Worm (Caenorhabditis elegans) whole organism, L4 larva: ENCODE results near the gene C26B9.1.

Experiments used
- daf-12 ChIP-seq: fragments of 150-350 bp; optimal IDR thresholded peaks from 2 replicates; lab custom pipeline; 2014; ENCODE audit warnings: missing biosample characterization, missing genetic modification reagents, missing genetic modification characterization
- dmd-9 ChIP-seq: fragments of 200-800 bp; sonication (Bioruptor generic); IDR thresholded peaks from 2 replicates; pipeline ENCODE4 v1.3.6; 2022; ENCODE audit warnings: missing genetic modification reagents, missing genetic modification characterization, missing compliant biosample characterization
- egl-27 ChIP-seq: sonication (generic microtip); optimal IDR thresholded peaks from 3 replicates; lab custom pipeline; 2017; ENCODE audit warnings: missing biosample characterization, missing genetic modification reagents, missing genetic modification characterization
- fos-1 ChIP-seq: fragments of 150-350 bp; optimal IDR thresholded peaks from 2 replicates; lab custom pipeline; 2014; ENCODE audit warnings: missing biosample characterization, missing genetic modification characterization
- madf-9 ChIP-seq: fragments of 200-800 bp; sonication (Bioruptor generic); conservative IDR thresholded peaks from 2 replicates; pipeline ENCODE4 v1.3.6; 2022; ENCODE audit warnings: missing genetic modification reagents, missing genetic modification characterization, missing compliant biosample characterization
- mdl-1 ChIP-seq, 2 experiments: fragments of 150-350 bp in 1 of 2; sonication (generic microtip) in 1 of 2; optimal IDR thresholded peaks; 2 replicates each; lab custom pipeline; 2014 to 2017; ENCODE audit warnings: missing biosample characterization in 2 of 2, missing genetic modification characterization in 2 of 2
- nhr-11 ChIP-seq: fragments of 150-350 bp; optimal IDR thresholded peaks from 2 replicates; lab custom pipeline; 2014; ENCODE audit warnings: missing biosample characterization, missing genetic modification characterization
- snpc-4 ChIP-seq: fragments of 150-350 bp; optimal IDR thresholded peaks from 2 replicates; lab custom pipeline; 2014; ENCODE audit warnings: missing biosample characterization, missing genetic modification characterization
- unc-62 ChIP-seq, 3 experiments: fragments of 150-350 bp in 1 of 3; sonication (generic microtip); optimal IDR thresholded peaks in 2 of 3; peaks in 1 of 3; 1 replicate in 1 of 3; 2 replicates in 2 of 3; lab custom pipeline; 2014 to 2017; ENCODE audit warnings: missing biosample characterization in 3 of 3, missing genetic modification characterization in 3 of 3, missing genetic modification reagents in 3 of 3, missing genotype in 1 of 3
- zag-1 ChIP-seq: fragments of 150-350 bp; optimal IDR thresholded peaks from 2 replicates; lab custom pipeline; 2014; ENCODE audit warnings: missing biosample characterization, missing genetic modification characterization

DNA sequence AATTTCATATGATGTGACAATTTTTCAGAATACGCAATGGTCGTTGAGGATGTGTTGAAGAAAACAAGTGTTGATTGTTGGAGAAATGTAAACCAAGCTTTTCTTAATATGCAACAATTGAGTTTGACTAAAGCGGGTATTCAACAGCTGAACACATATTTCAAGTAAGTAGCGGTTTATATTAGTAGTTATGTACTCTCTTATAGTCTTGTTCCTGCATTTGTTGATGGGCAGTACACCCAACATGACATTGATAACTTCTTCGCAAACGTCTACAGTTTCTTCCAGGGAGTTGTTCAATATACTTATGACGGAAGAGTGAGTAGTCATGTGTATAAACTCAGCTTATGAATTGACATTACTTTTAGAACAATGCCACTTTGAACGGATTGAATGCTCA lies 13.6 kb upstream of the C26B9.1 start:
- TF ChIP-seq daf-12 (tag; lab: Kevin White, UChicago) = no peak
- peak in 1 of 2 experiments; percentile 67 for TF ChIP-seq unc-62 (GFP tag; optimal IDR thresholded peaks at IDR 0.05 in 1 of 2; lab: Kevin White, UChicago)
- no peak for TF ChIP-seq unc-62 (tag; optimal IDR thresholded peaks at IDR 0.05; lab: Kevin White, UChicago)
- no peak for TF ChIP-seq madf-9 (GFP tag; lab: Robert Waterston, UW)
- TF ChIP-seq egl-27 (tag; lab: Kevin White, UChicago) = no peak
- TF ChIP-seq fos-1 = no peak
- no peak for TF ChIP-seq dmd-9 (GFP tag; lab: Robert Waterston, UW)
- TF ChIP-seq snpc-4 (tag; lab: Kevin White, UChicago) = no peak
- TF ChIP-seq mdl-1 (tag; optimal IDR thresholded peaks at IDR 0.05; lab: Kevin White, UChicago) = no peak
- TF ChIP-seq nhr-11 (tag; lab: Kevin White, UChicago) = no peak
- TF ChIP-seq zag-1 (tag; lab: Kevin White, UChicago) = no peak
